Fruit fly (Drosophila melanogaster) whole organism, embryonic: ENCODE data around the gene CG44838.
A peak's percentile ranks its signal among the peaks of the same experiment; 100 is the strongest.

ENCODE experiments used
- Bdp1 ChIP-seq: fragments of 200-800 bp; sonication (Bioruptor generic); optimal IDR thresholded peaks from 3 replicates; lab custom pipeline; 2016; ENCODE audit warnings: missing biosample characterization, missing genetic modification characterization
- Bgb ChIP-seq: fragments of 200-800 bp; sonication (Bioruptor generic); IDR thresholded peaks from 2 replicates; pipeline ENCODE4 v1.3.6; 2022; ENCODE audit warnings: missing biosample characterization, missing genetic modification characterization; ENCODE audit not compliant: partially characterized antibody
- CG10274 ChIP-seq: fragments of 200-800 bp; sonication (Bioruptor generic); optimal IDR thresholded peaks from 3 replicates; lab custom pipeline; 2017; ENCODE audit warnings: missing biosample characterization, mild to moderate bottlenecking, missing genetic modification characterization
- CG11085 ChIP-seq: fragments of 200-800 bp; sonication (Bioruptor generic); IDR thresholded peaks from 2 replicates; pipeline ENCODE4 v1.3.6; 2022; ENCODE audit warnings: missing biosample characterization, missing genetic modification characterization
- CG1233 ChIP-seq: fragments of 200-800 bp; sonication (Bioruptor generic); optimal IDR thresholded peaks from 4 replicates; lab custom pipeline; 2018; ENCODE audit warnings: missing biosample characterization, mild to moderate bottlenecking, missing genetic modification characterization
- CG12391 ChIP-seq: fragments of 200-800 bp; sonication (Bioruptor generic); optimal IDR thresholded peaks from 3 replicates; lab custom pipeline; 2018; ENCODE audit warnings: missing biosample characterization, mild to moderate bottlenecking, missing genetic modification characterization, moderate library complexity
- CG13287 ChIP-seq: fragments of 200-800 bp; sonication (Bioruptor generic); IDR thresholded peaks from 2 replicates; pipeline ENCODE4 v1.3.6; 2022; ENCODE audit warnings: missing biosample characterization, missing genetic modification characterization; ENCODE audit not compliant: partially characterized antibody
- CG15696 ChIP-seq: fragments of 200-800 bp; sonication (Bioruptor generic); optimal IDR thresholded peaks from 2 replicates; lab custom pipeline; 2019; ENCODE audit warnings: missing biosample characterization, mild to moderate bottlenecking, missing genetic modification characterization, moderate library complexity
- CG17802 ChIP-seq: fragments of 200-800 bp; sonication (Bioruptor generic); optimal IDR thresholded peaks from 2 replicates; lab custom pipeline; 2018; ENCODE audit warnings: missing biosample characterization, mild to moderate bottlenecking, missing genetic modification characterization, moderate library complexity
- CG1792 ChIP-seq: fragments of 200-800 bp; sonication (Bioruptor generic); optimal IDR thresholded peaks from 2 replicates; lab custom pipeline; 2016; ENCODE audit warnings: missing biosample characterization, missing genetic modification characterization
- CG3726 ChIP-seq: fragments of 200-800 bp; sonication (Bioruptor generic); IDR thresholded peaks from 3 replicates; pipeline ENCODE4, ENCODE4 v1.3.6; 2022; ENCODE audit warnings: missing biosample characterization, missing genetic modification characterization
- CG42726 ChIP-seq: fragments of 200-800 bp; sonication (Bioruptor generic); IDR thresholded peaks from 2 replicates; pipeline ENCODE4 v1.3.6; 2022; ENCODE audit warnings: missing biosample characterization, missing genetic modification characterization; ENCODE audit not compliant: partially characterized antibody
- CG4820 ChIP-seq: fragments of 200-800 bp; sonication (Bioruptor generic); optimal IDR thresholded peaks from 3 replicates; lab custom pipeline; 2016; ENCODE audit warnings: missing biosample characterization, missing genetic modification characterization
- CG5953 ChIP-seq: fragments of 200-800 bp; sonication (Bioruptor generic); IDR thresholded peaks from 2 replicates; pipeline ENCODE4 v1.3.6; 2022; ENCODE audit warnings: missing biosample characterization, missing genetic modification characterization
- CG8388 ChIP-seq: fragments of 200-800 bp; sonication (Bioruptor generic); optimal IDR thresholded peaks from 2 replicates; lab custom pipeline; 2019; ENCODE audit warnings: missing biosample characterization, mild to moderate bottlenecking, missing genetic modification characterization, moderate library complexity
- CG9932 ChIP-seq: fragments of 200-800 bp; sonication (Bioruptor generic); IDR thresholded peaks from 2 replicates; pipeline ENCODE4 v1.3.6; 2022; ENCODE audit warnings: missing biosample characterization, missing genetic modification characterization
- CrebB ChIP-seq: fragments of 200-800 bp; sonication (Bioruptor generic); optimal IDR thresholded peaks from 3 replicates; lab custom pipeline; 2018; ENCODE audit warnings: missing biosample characterization, mild to moderate bottlenecking, missing genetic modification characterization
- Dek ChIP-seq: fragments of 200-800 bp; sonication (Bioruptor generic); optimal IDR thresholded peaks from 3 replicates; lab custom pipeline; 2019; ENCODE audit warnings: missing biosample characterization, mild to moderate bottlenecking, missing genetic modification characterization, moderate library complexity
- Eip74EF ChIP-seq, 2 experiments: fragments of 200-800 bp in 1 of 2; fragments of >200 bp in 1 of 2; sonication (Bioruptor generic) in 1 of 2; optimal IDR thresholded peaks; 2 replicates each; lab custom pipeline; 2017 to 2019; ENCODE audit warnings: missing biosample characterization in 2 of 2, missing genetic modification characterization in 2 of 2, mild to moderate bottlenecking in 1 of 2, moderate library complexity in 1 of 2
- HHEX ChIP-seq: fragments of 200-800 bp; sonication (Bioruptor generic); optimal IDR thresholded peaks from 3 replicates; lab custom pipeline; 2017; ENCODE audit warnings: missing biosample characterization, mild to moderate bottlenecking, missing genetic modification characterization, missing genetic modification reagents
- HLH4C ChIP-seq: fragments of 200-800 bp; sonication (Bioruptor generic); IDR thresholded peaks from 3 replicates; pipeline ENCODE4 v1.3.6; 2022; ENCODE audit warnings: missing biosample characterization, missing genetic modification characterization; ENCODE audit not compliant: partially characterized antibody
- HmgZ ChIP-seq: fragments of 200-800 bp; sonication (Bioruptor generic); optimal IDR thresholded peaks from 2 replicates; lab custom pipeline; 2018; ENCODE audit warnings: missing biosample characterization, mild to moderate bottlenecking, missing genetic modification characterization
- NC2α ChIP-seq: fragments of 200-800 bp; sonication (Bioruptor generic); optimal IDR thresholded peaks from 2 replicates; lab custom pipeline; 2016; ENCODE audit warnings: missing biosample characterization, missing genetic modification characterization
- Six4 ChIP-seq: fragments of 200-800 bp; sonication (Bioruptor generic); optimal IDR thresholded peaks from 2 replicates; lab custom pipeline; 2016; ENCODE audit warnings: missing biosample characterization, missing genetic modification characterization
- Xbp1 ChIP-seq: fragments of 200-800 bp; sonication (Bioruptor generic); optimal IDR thresholded peaks from 3 replicates; lab custom pipeline; 2016; ENCODE audit warnings: missing biosample characterization, mild to moderate bottlenecking, missing genetic modification characterization
- aop ChIP-seq: fragments of 200-800 bp; sonication (Bioruptor generic); IDR thresholded peaks from 2 replicates; pipeline ENCODE4 v1.3.6; 2022; ENCODE audit warnings: missing biosample characterization, missing genetic modification characterization
- ase ChIP-seq: fragments of 200-800 bp; sonication (Bioruptor generic); IDR thresholded peaks from 3 replicates; pipeline ENCODE4 v1.3.6; 2022; ENCODE audit warnings: missing biosample characterization, missing genetic modification characterization
- bbx ChIP-seq: fragments of 200-800 bp; sonication (Bioruptor generic); IDR thresholded peaks from 2 replicates; pipeline ENCODE4 v1.3.6; 2022; ENCODE audit warnings: missing biosample characterization, missing genetic modification characterization; ENCODE audit not compliant: partially characterized antibody
- chn ChIP-seq: fragments of 200-800 bp; sonication (Bioruptor generic); optimal IDR thresholded peaks from 2 replicates; lab custom pipeline; 2016; ENCODE audit warnings: missing biosample characterization, missing genetic modification characterization
- crc ChIP-seq: fragments of 200-800 bp; sonication (Bioruptor generic); optimal IDR thresholded peaks from 2 replicates; lab custom pipeline; 2016; ENCODE audit warnings: missing biosample characterization, missing genetic modification characterization
- dysf ChIP-seq: fragments of 200-800 bp; sonication (Bioruptor generic); IDR thresholded peaks from 3 replicates; pipeline ENCODE4 v1.3.6; 2022; ENCODE audit warnings: missing biosample characterization, missing genetic modification characterization
- emc ChIP-seq: fragments of 200-800 bp; sonication (Bioruptor generic); optimal IDR thresholded peaks from 2 replicates; lab custom pipeline; 2016; ENCODE audit warnings: missing biosample characterization, missing genetic modification characterization
- fd64A ChIP-seq: fragments of 200-800 bp; sonication (Bioruptor generic); optimal IDR thresholded peaks from 3 replicates; lab custom pipeline; 2018; ENCODE audit warnings: missing biosample characterization, mild to moderate bottlenecking, missing genetic modification characterization
- gem ChIP-seq: fragments of 200-800 bp; sonication (Bioruptor generic); optimal IDR thresholded peaks from 2 replicates; lab custom pipeline; 2019; ENCODE audit warnings: missing biosample characterization, mild to moderate bottlenecking, missing genetic modification characterization, moderate library complexity
- gfzf ChIP-seq: fragments of 200-800 bp; sonication (Bioruptor generic); optimal IDR thresholded peaks from 2 replicates; lab custom pipeline; 2016; ENCODE audit warnings: missing biosample characterization, mild to moderate bottlenecking, missing genetic modification characterization, moderate library complexity
- gsb-n ChIP-seq: fragments of 200-800 bp; sonication (Bioruptor generic); optimal IDR thresholded peaks from 3 replicates; lab custom pipeline; 2018; ENCODE audit warnings: missing biosample characterization, mild to moderate bottlenecking, missing genetic modification characterization
- ham ChIP-seq: fragments of 200-800 bp; sonication (Bioruptor generic); IDR thresholded peaks from 2 replicates; pipeline ENCODE4 v1.3.6; 2022; ENCODE audit warnings: missing biosample characterization, missing genetic modification characterization
- inv ChIP-seq: fragments of 200-800 bp; sonication (Bioruptor generic); IDR thresholded peaks from 2 replicates; pipeline ENCODE4 v1.3.6; 2022; ENCODE audit warnings: missing biosample characterization, missing genetic modification characterization; ENCODE audit not compliant: partially characterized antibody
- maf-S ChIP-seq: fragments of 200-800 bp; sonication (Bioruptor generic); optimal IDR thresholded peaks from 2 replicates; lab custom pipeline; 2016; ENCODE audit warnings: missing biosample characterization, missing genetic modification characterization
- nau ChIP-seq: fragments of 200-800 bp; sonication (Bioruptor generic); optimal IDR thresholded peaks from 3 replicates; lab custom pipeline; 2017; ENCODE audit warnings: missing biosample characterization, mild to moderate bottlenecking, missing genetic modification characterization, missing genetic modification reagents
- nerfin-1 ChIP-seq: fragments of 200-800 bp; sonication (Bioruptor generic); optimal IDR thresholded peaks from 3 replicates; lab custom pipeline; 2019; ENCODE audit warnings: missing biosample characterization, mild to moderate bottlenecking, missing genetic modification characterization, moderate library complexity
- onecut ChIP-seq: fragments of 200-800 bp; sonication (Bioruptor generic); IDR thresholded peaks from 2 replicates; pipeline ENCODE4 v1.3.6; 2022; ENCODE audit warnings: missing biosample characterization, missing genetic modification characterization
- peb ChIP-seq: fragments of 200-800 bp; sonication (Bioruptor generic); IDR thresholded peaks from 2 replicates; pipeline ENCODE4 v1.3.6; 2022; ENCODE audit warnings: missing biosample characterization, missing genetic modification characterization
- ranshi ChIP-seq: fragments of 200-800 bp; sonication (Bioruptor generic); IDR thresholded peaks from 2 replicates; pipeline ENCODE4 v1.3.6; 2022; ENCODE audit warnings: missing biosample characterization, missing genetic modification characterization
- sima ChIP-seq: fragments of 200-800 bp; sonication (Bioruptor generic); optimal IDR thresholded peaks from 2 replicates; lab custom pipeline; 2016; ENCODE audit warnings: missing biosample characterization, missing genetic modification characterization
- toy ChIP-seq: fragments of 200-800 bp; sonication (Bioruptor generic); IDR thresholded peaks from 2 replicates; pipeline ENCODE4 v1.3.6; 2022; ENCODE audit warnings: missing biosample characterization, missing genetic modification characterization
- wor ChIP-seq: fragments of 200-800 bp; sonication (Bioruptor generic); IDR thresholded peaks from 2 replicates; pipeline ENCODE4 v1.3.6; 2022; ENCODE audit warnings: missing biosample characterization, missing genetic modification characterization
- zen ChIP-seq: fragments of 200-800 bp; sonication (Bioruptor generic); optimal IDR thresholded peaks from 3 replicates; lab custom pipeline; 2018; ENCODE audit warnings: missing biosample characterization, mild to moderate bottlenecking, missing genetic modification characterization, moderate library complexity

Gene CG44838

dm6 chr3L:9422636-9423419 is 38.0 kb upstream of the CG44838 start, which contains the start of gene aay (continued):
- peak; percentile 97 for TF ChIP-seq CG5953 (GFP tag; lab: Robert Waterston, UW)
- TF ChIP-seq Six4 (GFP tag; lab: Kevin White, UChicago), result peak; percentile 99
- peak; percentile 84 for TF ChIP-seq aop (GFP tag; lab: Robert Waterston, UW)
- TF ChIP-seq Bgb (GFP tag; lab: Robert Waterston, UW), result peak; percentile 21; the same call in 1 of the 2 replicates
- peak; percentile 98 for TF ChIP-seq chn (GFP tag; lab: Kevin White, UChicago)
- TF ChIP-seq gsb-n (tag; lab: Kevin White, UChicago), result peak; percentile 100
- TF ChIP-seq fd64A, result peak; percentile 97
- peak; percentile 95 for TF ChIP-seq sima (GFP tag; lab: Kevin White, UChicago)
- peak; percentile 100 for TF ChIP-seq gem (tag; lab: Kevin White, UChicago)
- peak; percentile 95 for TF ChIP-seq onecut (GFP tag; lab: Robert Waterston, UW)
- TF ChIP-seq HmgZ (tag; lab: Kevin White, UChicago), result peak; percentile 99
- peak; percentile 29 for TF ChIP-seq gfzf (GFP tag; lab: Kevin White, UChicago)
- peak; percentile 98 for TF ChIP-seq CG4820 (GFP tag; lab: Kevin White, UChicago)
- TF ChIP-seq CG10274, result peak; percentile 92
- peak; percentile 94 for TF ChIP-seq emc (GFP tag; lab: Kevin White, UChicago)
- TF ChIP-seq CG42726 (GFP tag; lab: Robert Waterston, UW), result no peak; the same call in 1 of the 2 replicates
- peak; percentile 92 for TF ChIP-seq toy (GFP tag; lab: Robert Waterston, UW)
- peak; percentile 99 for TF ChIP-seq CG1233 (GFP tag; lab: Kevin White, UChicago)
- peak; percentile 99 for TF ChIP-seq Xbp1 (GFP tag; lab: Kevin White, UChicago)
- TF ChIP-seq dysf (GFP tag; lab: Robert Waterston, UW), result peak; percentile 99
- TF ChIP-seq CG17802 (tag; lab: Kevin White, UChicago), result peak; percentile 90
- TF ChIP-seq nau (GFP tag; lab: Kevin White, UChicago), result peak; percentile 98
- peak; percentile 92 for TF ChIP-seq ham (GFP tag; lab: Robert Waterston, UW)
- TF ChIP-seq HHEX (GFP tag; lab: Kevin White, UChicago), result peak; percentile 98
- peak; percentile 97 for TF ChIP-seq CG1792
- peak; percentile 96 for TF ChIP-seq CG11085
- TF ChIP-seq CrebB (tag; lab: Kevin White, UChicago), result peak; percentile 99
- peak; percentile 98 for TF ChIP-seq nerfin-1
- peak; percentile 96 for TF ChIP-seq peb (GFP tag; lab: Robert Waterston, UW)
- TF ChIP-seq inv (GFP tag; lab: Robert Waterston, UW), result no peak
- TF ChIP-seq NC2α (GFP tag; lab: Kevin White, UChicago), result peak; percentile 97
- TF ChIP-seq CG13287 (GFP tag; lab: Robert Waterston, UW), result peak; percentile 63
- 0 out of 2 replicates have a peak, but pooled peaks have one; percentile 40 for TF ChIP-seq bbx (GFP tag; lab: Robert Waterston, UW)
- peak; percentile 99 for TF ChIP-seq zen (tag; lab: Kevin White, UChicago)
- peak; percentile 99 for TF ChIP-seq Dek
- 0 out of 3 replicates have a peak, but pooled peaks have one; percentile 37 for TF ChIP-seq HLH4C (GFP tag; lab: Robert Waterston, UW)
- TF ChIP-seq crc (GFP tag; lab: Kevin White, UChicago), result peak; percentile 94
- peak; percentile 97 for TF ChIP-seq CG9932 (GFP tag; lab: Robert Waterston, UW)
- TF ChIP-seq CG15696 (tag; lab: Kevin White, UChicago), result peak; percentile 99
- TF ChIP-seq wor (GFP tag; lab: Robert Waterston, UW), result peak; percentile 97
- peak; percentile 98 for TF ChIP-seq ranshi
- TF ChIP-seq CG12391 (tag; lab: Kevin White, UChicago), result peak; percentile 100
- TF ChIP-seq Bdp1 (GFP tag; lab: Kevin White, UChicago), result peak; percentile 94
- TF ChIP-seq Eip74EF (GFP tag; optimal IDR thresholded peaks at IDR 0.05; lab: Kevin White, UChicago), result peak in 1 of 2 experiments; percentile 100
- peak; percentile 99 for TF ChIP-seq CG8388 (GFP tag; lab: Kevin White, UChicago)
- peak; percentile 98 for TF ChIP-seq ase (GFP tag; lab: Robert Waterston, UW)
- TF ChIP-seq maf-S (GFP tag; lab: Kevin White, UChicago), result peak; percentile 95
- TF ChIP-seq CG3726 (GFP tag; lab: Robert Waterston, UW), result peak; percentile 98
